Worm (Caenorhabditis elegans): ENCODE data around the gene asp-5.

ce11 chrV:8235331-8235730 is 36.9 kb upstream of the asp-5 start:
- TF ChIP-seq lin-39 (tag; optimal IDR thresholded peaks at IDR 0.05) = peak; percentile 2
- peak; percentile 53 for TF ChIP-seq nhr-25 (tag; optimal IDR thresholded peaks at IDR 0.05)
- TF ChIP-seq snpc-4 (tag; optimal IDR thresholded peaks at IDR 0.05) = peak; percentile 29
- TF ChIP-seq ceh-28 (tag; optimal IDR thresholded peaks at IDR 0.05) = no peak
